Worm (Caenorhabditis elegans) whole organism, early embryonic: ENCODE measurements around the gene C56C10.9.
"Not testable (repeated sequence)": the region's sequence is repeated elsewhere in the genome, so short reads cannot be mapped to it uniquely, and the experiment has no call there.

ENCODE experiments used
- B0310.2 ChIP-seq: sonication (generic microtip); optimal IDR thresholded peaks from 2 replicates; lab custom pipeline; 2016; ENCODE audit warnings: mild to moderate bottlenecking, missing genetic modification characterization, missing compliant biosample characterization
- F13C5.2 ChIP-seq: sonication (generic microtip); optimal IDR thresholded peaks from 2 replicates; lab custom pipeline; 2017; ENCODE audit warnings: mild to moderate bottlenecking, missing genetic modification characterization, inconsistent platforms, missing compliant biosample characterization
- aly-1 ChIP-seq: sonication (generic microtip); optimal IDR thresholded peaks from 2 replicates; lab custom pipeline; 2016; ENCODE audit warnings: missing genetic modification characterization, missing compliant biosample characterization
- ama-1 ChIP-seq: fragments of 150-350 bp; optimal IDR thresholded peaks from 2 replicates; lab custom pipeline; 2014
- ceh-13 ChIP-seq: fragments of 200-800 bp; sonication (Bioruptor generic); optimal IDR thresholded peaks from 2 replicates; lab custom pipeline; 2018; ENCODE audit warnings: mild to moderate bottlenecking, missing genetic modification characterization, missing compliant biosample characterization
- ceh-36 ChIP-seq: sonication (generic microtip); optimal IDR thresholded peaks from 2 replicates; lab custom pipeline; 2016; ENCODE audit warnings: missing genetic modification characterization, inconsistent platforms, missing compliant biosample characterization
- ets-7 ChIP-seq: sonication (generic microtip); optimal IDR thresholded peaks from 2 replicates; lab custom pipeline; 2016; ENCODE audit warnings: missing genotype, missing genetic modification characterization, missing compliant biosample characterization
- flt-1 ChIP-seq: fragments of 200-800 bp; sonication (Bioruptor generic); IDR thresholded peaks from 2 replicates; pipeline ENCODE4 v1.3.6; 2022; ENCODE audit warnings: missing genetic modification characterization, missing compliant biosample characterization
- hmbx-1 ChIP-seq: sonication (generic microtip); optimal IDR thresholded peaks from 2 replicates; lab custom pipeline; 2016; ENCODE audit warnings: mild to moderate bottlenecking, missing genetic modification characterization, missing compliant biosample characterization
- hmg-4 ChIP-seq: fragments of 200-800 bp; sonication (Bioruptor generic); optimal IDR thresholded peaks from 2 replicates; lab custom pipeline; 2018; ENCODE audit warnings: mild to moderate bottlenecking, missing genetic modification characterization, missing compliant biosample characterization
- hnd-1 ChIP-seq: sonication (generic microtip); optimal IDR thresholded peaks from 2 replicates; lab custom pipeline; 2016; ENCODE audit warnings: missing genetic modification characterization, missing compliant biosample characterization
- pes-1 ChIP-seq: fragments of 200-800 bp; sonication (Bioruptor generic); IDR thresholded peaks from 2 replicates; pipeline ENCODE4 v1.3.6; 2022; ENCODE audit warnings: missing genetic modification reagents, missing genetic modification characterization, missing compliant biosample characterization
- scrt-1 ChIP-seq: fragments of 200-800 bp; sonication (Bioruptor generic); IDR thresholded peaks from 2 replicates; pipeline ENCODE4 v1.3.6; 2022; ENCODE audit warnings: missing genetic modification characterization, missing compliant biosample characterization
- sea-1 ChIP-seq: fragments of 200-800 bp; sonication (Bioruptor generic); conservative IDR thresholded peaks from 2 replicates; pipeline ENCODE4 v1.3.6; 2022; ENCODE audit warnings: missing genetic modification characterization, missing compliant biosample characterization
- tbx-11 ChIP-seq: fragments of 200-800 bp; sonication (Bioruptor generic); IDR thresholded peaks from 2 replicates; pipeline ENCODE4 v1.3.6; 2022; ENCODE audit warnings: missing genetic modification characterization, missing compliant biosample characterization
- tbx-37 ChIP-seq: fragments of 200-800 bp; sonication (Bioruptor generic); conservative IDR thresholded peaks from 2 replicates; pipeline ENCODE4 v1.3.6; 2022; ENCODE audit warnings: missing genetic modification reagents, missing genetic modification characterization, missing compliant biosample characterization
- tra-4 ChIP-seq: sonication (generic microtip); optimal IDR thresholded peaks from 2 replicates; lab custom pipeline; 2017; ENCODE audit warnings: missing genetic modification characterization, missing compliant biosample characterization

The C56C10.9 gene

ce11 chrII:6627182-6627581 lies 35.0 kb upstream of the C56C10.9 start, which contains the start of the genes F54H5.5 and F54H5.2:
Gene F54H5.5 (minus strand): TSS chrII:6627282.
Gene F54H5.2 (plus strand): TSS chrII:6627484.
- TF ChIP-seq ets-7 (tag; lab: Kevin White, UChicago); tra-4 (tag; lab: Kevin White, UChicago); flt-1 (GFP tag; lab: Robert Waterston, UW): not testable (repeated sequence)

- TF ChIP-seq ets-7 (tag; lab: Kevin White, UChicago) = no peak
- TF ChIP-seq pes-1 (GFP tag; lab: Robert Waterston, UW) = no peak
- TF ChIP-seq tra-4 (tag; lab: Kevin White, UChicago) = no peak
- no peak for TF ChIP-seq hmbx-1 (tag; lab: Kevin White, UChicago)
- TF ChIP-seq flt-1 (GFP tag; lab: Robert Waterston, UW) = no peak
- no peak for TF ChIP-seq F13C5.2 (tag; lab: Kevin White, UChicago)
- TF ChIP-seq hnd-1 (tag; lab: Kevin White, UChicago) = no peak
- no peak for TF ChIP-seq scrt-1 (GFP tag; lab: Robert Waterston, UW)
- no peak for TF ChIP-seq sea-1 (GFP tag; lab: Robert Waterston, UW)
Measured at ce11 chrII:6625302-6625701, 33.2 kb upstream of the C56C10.9 start, which contains the start of gene F54H5.14. Gene F54H5.14 (minus strand): TSS chrII:6625402.

- no peak for TF ChIP-seq F13C5.2 (tag; lab: Kevin White, UChicago)
- no peak for TF ChIP-seq tra-4 (tag; lab: Kevin White, UChicago)
- no peak for TF ChIP-seq aly-1
- TF ChIP-seq tbx-37 (GFP tag; lab: Robert Waterston, UW) = no peak
- no peak for TF ChIP-seq tbx-11 (GFP tag; lab: Robert Waterston, UW)
- TF ChIP-seq hmbx-1 (tag; lab: Kevin White, UChicago) = no peak
- TF ChIP-seq hnd-1 (tag; lab: Kevin White, UChicago) = no peak
- TF ChIP-seq scrt-1 (GFP tag; lab: Robert Waterston, UW) = no peak
- TF ChIP-seq ets-7 (tag; lab: Kevin White, UChicago) = no peak
- no peak for TF ChIP-seq pes-1 (GFP tag; lab: Robert Waterston, UW)
- no peak for TF ChIP-seq hmg-4
- TF ChIP-seq B0310.2 (tag; lab: Kevin White, UChicago) = no peak
- no peak for TF ChIP-seq sea-1 (GFP tag; lab: Robert Waterston, UW)
- no peak for TF ChIP-seq ama-1 (lab: Kevin White, UChicago)
Measured at ce11 chrII:6621886-6622285, 29.7 kb upstream of the C56C10.9 start, which contains the start of gene F54H5.3. Gene F54H5.3 (plus strand): TSS chrII:6622186.

ce11 chrII:6619007-6619406 lies 26.9 kb upstream of the C56C10.9 start:
- TF ChIP-seq aly-1 = no peak
- TF ChIP-seq F13C5.2 (tag; lab: Kevin White, UChicago) = no peak
- no peak for TF ChIP-seq B0310.2 (tag; lab: Kevin White, UChicago)
- TF ChIP-seq sea-1 (GFP tag; lab: Robert Waterston, UW) = no peak
- TF ChIP-seq pes-1 (GFP tag; lab: Robert Waterston, UW) = no peak
- TF ChIP-seq tbx-11 (GFP tag; lab: Robert Waterston, UW) = no peak
- no peak for TF ChIP-seq hmbx-1 (tag; lab: Kevin White, UChicago)
- TF ChIP-seq hmg-4 = no peak
- TF ChIP-seq tra-4 (tag; lab: Kevin White, UChicago) = no peak
- no peak for TF ChIP-seq scrt-1 (GFP tag; lab: Robert Waterston, UW)
- no peak for TF ChIP-seq ets-7 (tag; lab: Kevin White, UChicago)
- no peak for TF ChIP-seq flt-1 (GFP tag; lab: Robert Waterston, UW)
- TF ChIP-seq ceh-13 = no peak
- no peak for TF ChIP-seq tbx-37 (GFP tag; lab: Robert Waterston, UW)
- no peak for TF ChIP-seq ama-1 (lab: Kevin White, UChicago)
- TF ChIP-seq hnd-1 (tag; lab: Kevin White, UChicago) = no peak

- no peak for TF ChIP-seq tra-4 (tag; lab: Kevin White, UChicago)
- TF ChIP-seq tbx-11 (GFP tag; lab: Robert Waterston, UW) = no peak
- no peak for TF ChIP-seq F13C5.2 (tag; lab: Kevin White, UChicago)
- no peak for TF ChIP-seq scrt-1 (GFP tag; lab: Robert Waterston, UW)
- no peak for TF ChIP-seq ama-1 (lab: Kevin White, UChicago)
- no peak for TF ChIP-seq ets-7 (tag; lab: Kevin White, UChicago)
- TF ChIP-seq ceh-36 = no peak
- TF ChIP-seq B0310.2 (tag; lab: Kevin White, UChicago) = no peak
- no peak for TF ChIP-seq flt-1 (GFP tag; lab: Robert Waterston, UW)
- TF ChIP-seq ceh-13 = no peak
- no peak for TF ChIP-seq sea-1 (GFP tag; lab: Robert Waterston, UW)
- no peak for TF ChIP-seq hmg-4
- TF ChIP-seq tbx-37 (GFP tag; lab: Robert Waterston, UW) = no peak
- TF ChIP-seq hmbx-1 (tag; lab: Kevin White, UChicago) = no peak
- TF ChIP-seq aly-1 = no peak
- TF ChIP-seq hnd-1 (tag; lab: Kevin White, UChicago) = no peak
- TF ChIP-seq pes-1 (GFP tag; lab: Robert Waterston, UW) = no peak
Measured at ce11 chrII:6616770-6617169, 24.6 kb upstream of the C56C10.9 start, which contains the start of gene klf-3. Gene klf-3 (plus strand): TSS chrII:6616878.

- TF ChIP-seq scrt-1 (GFP tag; lab: Robert Waterston, UW) (no peak), tbx-11 (GFP tag; lab: Robert Waterston, UW) (no peak), hmg-4 (no peak), B0310.2 (tag; lab: Kevin White, UChicago) (no peak), ets-7 (tag; lab: Kevin White, UChicago) (no peak), ama-1 (lab: Kevin White, UChicago) (no peak), ceh-36 (no peak), flt-1 (GFP tag; lab: Robert Waterston, UW) (no peak), tbx-37 (GFP tag; lab: Robert Waterston, UW) (no peak), sea-1 (GFP tag; lab: Robert Waterston, UW) (no peak), ceh-13 (no peak), hmbx-1 (tag; lab: Kevin White, UChicago) (no peak), tra-4 (tag; lab: Kevin White, UChicago) (no peak), aly-1 (no peak), pes-1 (GFP tag; lab: Robert Waterston, UW) (no peak)
Measured at ce11 chrII:6616135-6616534, 24.0 kb upstream of the C56C10.9 start.
